Worm (Caenorhabditis elegans): ENCODE results near the gene dpy-11.

DNA sequence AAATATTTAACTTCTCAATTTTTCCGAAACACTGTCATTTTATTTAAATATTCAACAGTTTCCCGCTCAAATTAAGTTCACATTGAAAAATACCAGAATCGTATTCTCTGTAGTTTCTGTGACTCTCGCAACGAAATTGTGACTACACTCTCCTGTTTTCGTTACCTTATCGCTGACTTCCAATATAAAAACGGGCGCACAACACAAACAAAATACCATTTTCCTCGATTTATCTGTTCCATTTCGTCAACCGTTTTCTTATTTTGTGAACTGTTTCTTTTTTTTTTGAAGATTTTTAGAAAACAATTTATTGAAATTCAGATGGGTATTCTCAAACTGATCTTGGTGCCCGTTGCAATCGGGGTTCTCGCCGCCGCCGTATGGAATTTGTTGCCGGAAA lies 16.1 kb downstream of the dpy-11 start, which contains the start of gene W01A11.1:
- TF ChIP-seq snpc-4 (tag; optimal IDR thresholded peaks at IDR 0.05) (no peak), nhr-11 (tag; optimal IDR thresholded peaks at IDR 0.05) (no peak), nhr-76 (tag; optimal IDR thresholded peaks at IDR 0.05) (no peak), ama-1 (optimal IDR thresholded peaks at IDR 0.05) (no peak), egl-27 (tag; optimal IDR thresholded peaks at IDR 0.05) (no peak), aly-2 (tag; optimal IDR thresholded peaks at IDR 0.05) (no peak)
